Fruit fly (Drosophila melanogaster) whole organism, wandering third instar larva: ENCODE results near the gene ddbt.
A peak's percentile ranks its signal among the peaks of the same experiment; 100 is the strongest.

Source experiments
- Abd-B ChIP-seq: fragments of >200 bp; optimal IDR thresholded peaks from 2 replicates; lab custom pipeline; 2017; ENCODE audit warnings: missing biosample characterization, missing genetic modification characterization
- CG9705 ChIP-seq: fragments of 200-800 bp; sonication (Bioruptor generic); optimal IDR thresholded peaks from 2 replicates; lab custom pipeline; 2018; ENCODE audit warnings: missing biosample characterization, mild to moderate bottlenecking, missing genetic modification characterization
- Dif ChIP-seq: fragments of 200-275, 200-300 bp; sonication (Bioruptor generic); optimal IDR thresholded peaks from 2 replicates; lab custom pipeline; 2018; ENCODE audit warnings: missing biosample characterization, missing genetic modification characterization; ENCODE audit not compliant: partially characterized antibody
- HLH106 ChIP-seq: fragments of 200-800 bp; optimal IDR thresholded peaks from 3 replicates; lab custom pipeline; 2019; ENCODE audit warnings: missing biosample characterization, mild to moderate bottlenecking, missing genetic modification characterization, moderate library complexity
- Hnf4 ChIP-seq: fragments of 200-800 bp; sonication (Bioruptor generic); optimal IDR thresholded peaks from 2 replicates; lab custom pipeline; 2016; ENCODE audit warnings: missing biosample characterization, mild to moderate bottlenecking, missing genetic modification characterization
- Hr78 ChIP-seq: fragments of >200 bp; optimal IDR thresholded peaks from 2 replicates; lab custom pipeline; 2017; ENCODE audit warnings: missing biosample characterization, missing genetic modification characterization
- Hr83 ChIP-seq: fragments of 200-300 bp; sonication (Bioruptor generic); optimal IDR thresholded peaks from 2 replicates; lab custom pipeline; 2016; ENCODE audit warnings: missing biosample characterization, mild to moderate bottlenecking, missing genetic modification characterization, moderate library complexity; ENCODE audit not compliant: poor library complexity, severe bottlenecking
- Jra ChIP-seq: sonication (Bioruptor generic); optimal IDR thresholded peaks from 2 replicates; lab custom pipeline; 2016; ENCODE audit warnings: missing biosample characterization, missing genetic modification characterization
- Myc ChIP-seq: fragments of >200 bp; optimal IDR thresholded peaks from 2 replicates; lab custom pipeline; 2017
- Rel ChIP-seq, 2 experiments: fragments of 200-800 bp; sonication (Bioruptor generic) in 1 of 2; optimal IDR thresholded peaks; 2 replicates in 1 of 2; 3 replicates in 1 of 2; lab custom pipeline; 2016 to 2019; ENCODE audit warnings: mild to moderate bottlenecking in 2 of 2, missing biosample characterization in 2 of 2, missing genetic modification characterization in 2 of 2, moderate library complexity in 1 of 2
- Sp1 ChIP-seq: fragments of 200-800 bp; sonication (Bioruptor generic); optimal IDR thresholded peaks from 3 replicates; lab custom pipeline; 2019; ENCODE audit warnings: missing biosample characterization, mild to moderate bottlenecking, missing genetic modification characterization, moderate library complexity
- Vsx2 ChIP-seq: fragments of 200-300, 225-300 bp; sonication (Bioruptor generic); optimal IDR thresholded peaks from 2 replicates; lab custom pipeline; 2018; ENCODE audit warnings: missing biosample characterization, missing genetic modification characterization; ENCODE audit not compliant: partially characterized antibody
- br ChIP-seq: fragments of 200-800 bp; sonication (Bioruptor generic); optimal IDR thresholded peaks from 2 replicates; lab custom pipeline; 2016; ENCODE audit warnings: missing biosample characterization, missing genetic modification characterization
- dl ChIP-seq, 2 experiments: fragments of 175-275, 200-275 bp in 1 of 2; fragments of 200-275 bp in 1 of 2; sonication (Bioruptor generic); optimal IDR thresholded peaks; lab custom pipeline; 2018; ENCODE audit warnings: mild to moderate bottlenecking in 2 of 2, missing biosample characterization in 2 of 2, missing genetic modification characterization in 2 of 2, moderate library complexity in 2 of 2; ENCODE audit not compliant: partially characterized antibody in 2 of 2, insufficient read depth in 1 of 2
- dsf ChIP-seq: sonication (Bioruptor generic); optimal IDR thresholded peaks from 2 replicates; lab custom pipeline; 2016; ENCODE audit warnings: missing biosample characterization, missing genetic modification characterization, borderline replicate concordance
- ey ChIP-seq: fragments of 200-800 bp; sonication (Bioruptor generic); optimal IDR thresholded peaks from 2 replicates; lab custom pipeline; 2016; ENCODE audit warnings: missing biosample characterization, missing genetic modification characterization
- foxo ChIP-seq, 2 experiments: fragments of 200-800 bp; sonication (Bioruptor generic); optimal IDR thresholded peaks; 2 replicates in 1 of 2; 3 replicates in 1 of 2; lab custom pipeline; 2016 to 2017; ENCODE audit warnings: missing biosample characterization in 2 of 2, missing genetic modification characterization in 2 of 2
- h ChIP-seq: fragments of 200-800 bp; sonication (Bioruptor generic); optimal IDR thresholded peaks from 3 replicates; lab custom pipeline; 2016; ENCODE audit warnings: missing biosample characterization, mild to moderate bottlenecking, missing genetic modification characterization
- jim ChIP-seq: fragments of 175-275, 200-325 bp; sonication (Bioruptor generic); optimal IDR thresholded peaks from 2 replicates; lab custom pipeline; 2016; ENCODE audit warnings: missing biosample characterization, mild to moderate bottlenecking, missing genetic modification characterization
- psq ChIP-seq: fragments of 200-800 bp; sonication (Bioruptor generic); optimal IDR thresholded peaks from 3 replicates; lab custom pipeline; 2017; ENCODE audit warnings: missing biosample characterization, mild to moderate bottlenecking, missing genetic modification characterization, moderate library complexity
- sage ChIP-seq: fragments of 200-800 bp; sonication (Bioruptor generic); optimal IDR thresholded peaks from 2 replicates; lab custom pipeline; 2016; ENCODE audit warnings: missing biosample characterization, mild to moderate bottlenecking, missing genetic modification characterization
- sv ChIP-seq: fragments of 200-800 bp; sonication (Bioruptor generic); optimal IDR thresholded peaks from 3 replicates; lab custom pipeline; 2016; ENCODE audit warnings: missing biosample characterization, missing genetic modification characterization
- tai ChIP-seq: sonication (Bioruptor generic); optimal IDR thresholded peaks from 2 replicates; lab custom pipeline; 2016; ENCODE audit warnings: missing biosample characterization, missing genetic modification characterization
- usp ChIP-seq: fragments of >200 bp; optimal IDR thresholded peaks from 2 replicates; lab custom pipeline; 2017; ENCODE audit warnings: missing biosample characterization, missing genetic modification characterization

The ddbt gene

DNA sequence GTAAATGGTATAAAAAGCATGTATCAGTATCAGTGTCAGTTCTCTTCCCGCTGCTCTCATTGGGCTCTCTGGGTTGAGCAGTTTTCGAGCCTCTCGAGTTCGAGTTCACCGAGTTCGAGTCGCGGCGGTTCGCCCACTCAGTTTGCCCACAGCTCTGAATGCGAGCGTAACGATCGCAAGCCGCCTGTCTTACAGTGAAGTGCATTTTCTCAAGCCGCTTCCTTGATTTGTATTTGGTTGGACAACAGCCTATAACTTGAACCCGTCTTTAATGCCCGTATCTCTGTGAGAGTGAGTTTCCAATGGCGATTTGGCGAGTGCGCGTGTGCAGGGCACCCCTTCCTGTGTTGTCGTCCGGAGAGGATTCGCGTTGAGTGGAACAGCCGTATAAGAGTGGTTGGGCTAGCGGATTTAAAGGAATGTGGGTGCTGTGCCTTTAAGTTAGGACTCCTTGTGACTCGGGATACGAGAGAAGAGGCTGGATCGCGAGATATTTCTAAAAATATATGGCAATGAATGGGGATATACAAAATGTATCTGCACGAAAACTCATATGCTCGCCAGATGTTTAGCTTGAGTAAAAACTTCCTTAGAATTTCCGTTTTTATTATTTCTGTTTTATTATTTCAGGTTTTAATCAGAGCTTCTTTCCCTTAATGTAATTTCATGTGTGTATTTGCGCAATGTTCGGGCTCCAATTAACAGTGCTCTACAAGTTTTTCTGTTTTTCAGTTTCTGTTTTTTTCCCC, 45.2 kb upstream of the ddbt start:
- TF ChIP-seq sage (GFP tag; lab: Kevin White, UChicago), result no peak
- TF ChIP-seq HLH106 (tag; lab: Kevin White, UChicago), result no peak
- peak; percentile 74 for TF ChIP-seq dl (GFP tag; optimal IDR thresholded peaks at IDR 0.05; lab: Kevin White, UChicago; ENCODE audit: insufficient read depth in 1 of 2, partially characterized antibody in 2 of 2)
- TF ChIP-seq Sp1 (GFP tag; lab: Kevin White, UChicago), result no peak
- TF ChIP-seq Dif (GFP tag; lab: Kevin White, UChicago), result peak; percentile 64
- no peak for TF ChIP-seq Rel (GFP tag; optimal IDR thresholded peaks at IDR 0.05; lab: Kevin White, UChicago)
- TF ChIP-seq Rel (tag; optimal IDR thresholded peaks at IDR 0.05; lab: Kevin White, UChicago), result peak; percentile 11
- TF ChIP-seq dsf (GFP tag; lab: Kevin White, UChicago), result no peak
- peak; percentile 50 for TF ChIP-seq Jra (GFP tag; lab: Kevin White, UChicago)
- TF ChIP-seq Vsx2, result peak; percentile 41
- TF ChIP-seq Hr83 (GFP tag; lab: Kevin White, UChicago), result peak; percentile 41
- TF ChIP-seq br (GFP tag; lab: Kevin White, UChicago), result peak; percentile 15

DNA sequence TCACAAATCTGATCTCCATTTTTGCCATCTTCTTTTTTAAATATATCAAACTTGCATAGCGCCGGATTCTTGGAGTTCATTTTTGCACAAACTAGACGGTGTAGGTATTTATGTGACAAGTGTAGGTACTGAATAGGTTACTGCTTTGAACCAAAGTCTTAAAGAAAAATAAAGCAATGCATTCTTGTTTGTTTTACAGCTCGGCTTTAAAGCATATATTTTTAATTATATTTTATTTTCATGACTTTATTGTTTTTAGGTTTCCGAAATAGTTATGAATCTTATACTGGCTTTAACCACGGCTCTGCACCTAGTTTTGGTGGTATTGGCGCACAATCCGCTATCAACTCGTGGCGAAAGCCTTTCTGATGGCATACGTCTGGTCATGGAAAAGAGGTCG, 43.6 kb upstream of the ddbt start, which contains the start of gene CG32845:
CG32845 (minus strand) TSS at position 101 of the 400 bp plus-strand sequence.
- TF ChIP-seq Dif (GFP tag; lab: Kevin White, UChicago), result no peak
- TF ChIP-seq CG9705 (GFP tag; lab: Kevin White, UChicago), result no peak
- no peak for TF ChIP-seq Hnf4 (GFP tag; lab: Kevin White, UChicago)
- TF ChIP-seq, all 38 proteins: peak for 0

DNA sequence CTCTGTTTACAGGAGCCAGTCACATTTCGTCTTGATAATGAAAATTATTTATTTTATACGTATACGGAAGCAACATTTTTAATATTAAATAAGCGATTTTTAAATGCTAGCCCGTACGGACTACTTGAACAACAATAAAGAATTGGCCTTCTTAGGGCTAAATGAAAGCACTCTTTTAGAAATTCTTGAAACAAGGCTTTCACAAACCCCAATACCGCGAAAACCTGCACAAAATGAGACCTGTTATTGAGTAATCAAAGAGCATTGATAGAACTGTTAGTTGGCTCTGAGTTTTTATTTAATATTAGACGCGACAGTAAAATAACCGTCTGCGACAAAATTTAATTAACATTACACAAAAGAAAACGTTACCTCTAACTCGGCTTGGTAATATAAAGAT, 42.0 kb upstream of the ddbt start, which contains the start of gene ttm2:
ttm2 (plus strand) TSS at position 301 of the 400 bp plus-strand sequence.
- TF ChIP-seq Rel (GFP tag; optimal IDR thresholded peaks at IDR 0.05; lab: Kevin White, UChicago) (no peak), Rel (tag; optimal IDR thresholded peaks at IDR 0.05; lab: Kevin White, UChicago) (no peak), usp (GFP tag; lab: Kevin White, UChicago) (no peak), dl (GFP tag; optimal IDR thresholded peaks at IDR 0.05; lab: Kevin White, UChicago; ENCODE audit: insufficient read depth in 1 of 2, partially characterized antibody in 2 of 2) (no peak), CG9705 (GFP tag; lab: Kevin White, UChicago) (no peak), h (GFP tag; lab: Kevin White, UChicago) (no peak), jim (GFP tag; lab: Kevin White, UChicago) (no peak), tai (GFP tag; lab: Kevin White, UChicago) (no peak)

DNA sequence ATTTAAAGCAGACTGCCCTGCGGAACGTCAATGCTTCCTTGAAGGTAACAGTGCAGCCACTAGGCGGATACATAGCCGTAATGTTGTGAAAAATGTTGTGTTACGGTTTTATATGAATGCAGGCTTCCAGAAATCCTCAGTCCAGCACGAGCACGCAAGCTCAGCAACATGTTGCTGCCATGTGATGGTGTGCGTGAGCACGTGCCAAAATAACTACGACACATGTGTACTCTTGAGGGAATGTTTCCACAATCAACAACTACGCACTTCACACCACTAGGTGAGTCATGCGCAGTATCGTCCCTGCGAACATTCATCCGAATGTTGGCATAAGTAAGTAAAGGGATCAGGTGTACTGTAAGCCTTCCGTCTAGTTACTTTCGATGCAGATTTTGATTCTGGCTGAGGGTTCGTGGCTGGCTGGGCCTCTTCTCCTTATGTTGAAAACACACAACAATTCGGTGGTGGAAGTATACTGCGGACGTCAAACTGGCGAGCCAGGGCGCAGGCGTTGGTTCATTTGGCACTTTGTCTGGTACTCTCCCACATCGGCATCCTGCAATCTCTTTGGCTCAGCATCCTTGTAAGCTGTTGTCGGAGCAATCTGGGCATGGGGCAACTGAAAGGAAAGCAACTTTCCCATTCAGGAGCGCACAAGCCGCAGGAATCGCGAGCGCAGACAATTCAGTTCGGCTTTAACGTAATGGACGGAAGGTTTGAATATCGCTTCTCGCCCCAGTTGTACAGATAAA, 40.0 kb upstream of the ddbt start, which contains the start of gene RhoGEF3:
RhoGEF3 (plus strand) TSS at position 702 of the 752 bp plus-strand sequence.
- no peak for TF ChIP-seq sage (GFP tag; lab: Kevin White, UChicago)
- TF ChIP-seq Jra (GFP tag; lab: Kevin White, UChicago), result no peak
- TF ChIP-seq Hr78 (GFP tag; lab: Kevin White, UChicago), result no peak
- TF ChIP-seq, all 38 proteins: peak for 0

DNA sequence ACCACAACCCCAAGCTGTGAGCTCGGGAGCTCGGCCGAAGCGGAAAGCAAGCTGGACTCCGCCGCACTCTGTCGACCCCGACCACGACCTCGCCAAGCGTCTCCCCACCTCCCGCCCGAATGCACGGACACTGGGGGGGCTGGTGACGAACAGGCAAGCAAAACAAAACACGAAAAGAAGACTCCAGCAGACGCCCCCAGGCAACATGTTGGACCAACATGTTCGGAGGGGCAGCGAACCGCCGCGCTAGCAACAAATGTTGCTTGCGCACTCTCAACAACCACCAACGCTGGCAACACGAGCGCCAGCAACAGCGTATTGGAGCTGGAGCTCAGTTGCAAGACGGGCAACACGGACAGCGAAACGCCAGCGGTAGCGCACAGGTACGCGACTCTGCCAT, 34.6 kb upstream of the ddbt start:
- TF ChIP-seq CG9705 (GFP tag; lab: Kevin White, UChicago) (no peak), foxo (GFP tag; optimal IDR thresholded peaks at IDR 0.05; lab: Kevin White, UChicago) (no peak), psq (GFP tag; lab: Kevin White, UChicago) (peak; percentile 90), dl (GFP tag; optimal IDR thresholded peaks at IDR 0.05; lab: Kevin White, UChicago; ENCODE audit: insufficient read depth in 1 of 2, partially characterized antibody in 2 of 2) (no peak), sv (GFP tag; lab: Kevin White, UChicago) (no peak), Abd-B (no peak), Dif (GFP tag; lab: Kevin White, UChicago) (peak; percentile 16)

DNA sequence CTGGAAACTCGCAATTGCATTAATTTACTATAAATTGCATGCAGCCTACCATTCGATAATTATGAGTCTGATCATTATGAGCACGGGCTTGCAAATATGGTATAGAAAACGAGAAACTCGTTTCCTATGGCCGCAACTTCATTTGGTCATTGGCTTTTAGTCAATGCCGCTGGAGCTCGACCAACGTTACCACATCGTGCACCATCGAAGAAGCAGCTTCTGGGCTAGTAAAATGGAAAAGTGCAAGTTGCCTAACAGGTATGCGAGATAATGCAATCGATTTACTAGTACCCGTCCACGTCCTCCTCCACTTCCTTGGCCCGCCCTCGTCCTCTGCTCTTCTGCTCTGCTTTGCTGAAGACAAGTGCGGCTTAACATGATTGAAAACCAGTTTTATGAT, 32.6 kb upstream of the ddbt start:
- TF ChIP-seq dl (GFP tag; optimal IDR thresholded peaks at IDR 0.05; lab: Kevin White, UChicago; ENCODE audit: insufficient read depth in 1 of 2, partially characterized antibody in 2 of 2) (no peak), psq (GFP tag; lab: Kevin White, UChicago) (no peak), Hnf4 (GFP tag; lab: Kevin White, UChicago) (no peak), HLH106 (tag; lab: Kevin White, UChicago) (no peak), ey (no peak), Myc (lab: Kevin White, UChicago) (no peak), dsf (GFP tag; lab: Kevin White, UChicago) (no peak)
- TF ChIP-seq, all 38 proteins: peak for 0
